Worm (Caenorhabditis elegans) whole organism, L4 larva: Measurements from ENCODE around the gene F13B6.3.
A peak's percentile ranks its signal among the peaks of the same experiment; 100 is the strongest.

Source experiments
- F10B5.3 ChIP-seq: sonication (generic microtip); optimal IDR thresholded peaks from 2 replicates; lab custom pipeline; 2016; ENCODE audit warnings: mild to moderate bottlenecking, missing genetic modification characterization, missing compliant biosample characterization
- F44E2.7 ChIP-seq: fragments of 200-800 bp; sonication (Bioruptor generic); IDR thresholded peaks from 2 replicates; pipeline ENCODE4 v2.1.2; 2022; ENCODE audit warnings: missing genetic modification characterization, missing compliant biosample characterization
- R02D3.7 ChIP-seq: fragments of 150-350 bp; sonication (generic microtip); optimal IDR thresholded peaks from 3 replicates; lab custom pipeline; 2014; ENCODE audit warnings: missing biosample characterization, missing genetic modification characterization
- T20F7.1 ChIP-seq: fragments of 200-800 bp; sonication (Bioruptor generic); optimal IDR thresholded peaks from 2 replicates; lab custom pipeline; 2018; ENCODE audit warnings: mild to moderate bottlenecking, missing genetic modification characterization, missing compliant biosample characterization
- Y48G9A.11 ChIP-seq: fragments of 200-800 bp; sonication (Bioruptor generic); IDR thresholded peaks from 2 replicates; pipeline ENCODE4 v1.3.6; 2022; ENCODE audit warnings: missing genetic modification reagents, missing genetic modification characterization, missing compliant biosample characterization
- Y5F2A.4 ChIP-seq: fragments of 200-800 bp; sonication (Bioruptor generic); optimal IDR thresholded peaks from 2 replicates; lab custom pipeline; 2018; ENCODE audit warnings: mild to moderate bottlenecking, missing genetic modification characterization, missing compliant biosample characterization
- aha-1 ChIP-seq: fragments of 150-350 bp; peaks from one replicate; lab custom pipeline; 2014; ENCODE audit warnings: missing biosample characterization, missing genetic modification characterization
- ama-1 ChIP-seq: fragments of 150-350 bp; optimal IDR thresholded peaks from 2 replicates; lab custom pipeline; 2014; ENCODE audit warnings: inconsistent platforms, mixed read lengths
- ceh-20 ChIP-seq: fragments of 200-800 bp; sonication (Bioruptor generic); IDR thresholded peaks from 2 replicates; pipeline ENCODE4 v1.3.6; 2022; ENCODE audit warnings: missing genetic modification reagents, missing genetic modification characterization, missing compliant biosample characterization
- ceh-32 ChIP-seq: sonication (generic microtip); optimal IDR thresholded peaks from 2 replicates; lab custom pipeline; 2016; ENCODE audit warnings: mild to moderate bottlenecking, missing genetic modification characterization, missing compliant biosample characterization; ENCODE audit not compliant: poor library complexity
- ceh-82 ChIP-seq: sonication (generic microtip); optimal IDR thresholded peaks from 2 replicates; lab custom pipeline; 2017; ENCODE audit warnings: missing biosample characterization, missing genetic modification characterization
- cey-2 ChIP-seq: sonication (generic microtip); optimal IDR thresholded peaks from 3 replicates; lab custom pipeline; 2017; ENCODE audit warnings: missing genetic modification characterization, mild to moderate bottlenecking, missing compliant biosample characterization, antibody characterized with exemption, borderline replicate concordance; ENCODE audit not compliant: insufficient read depth
- daf-16 ChIP-seq, 3 experiments: sonication (generic microtip); optimal IDR thresholded peaks; 2 replicates each; lab custom pipeline; 2016 to 2017; ENCODE audit warnings: missing genetic modification characterization in 3 of 3, missing genetic modification reagents in 3 of 3, mild to moderate bottlenecking in 2 of 3, missing compliant biosample characterization in 2 of 3, missing biosample characterization in 1 of 3, moderate library complexity in 1 of 3
- daf-8 ChIP-seq: fragments of 200-800 bp; sonication (Bioruptor generic); IDR thresholded peaks from 2 replicates; pipeline ENCODE4 v1.3.6; 2022; ENCODE audit warnings: missing genetic modification characterization, missing compliant biosample characterization
- dmd-9 ChIP-seq: fragments of 200-800 bp; sonication (Bioruptor generic); IDR thresholded peaks from 2 replicates; pipeline ENCODE4 v1.3.6; 2022; ENCODE audit warnings: missing genetic modification reagents, missing genetic modification characterization, missing compliant biosample characterization
- dpl-1 ChIP-seq: fragments of 150-350 bp; optimal IDR thresholded peaks from 2 replicates; lab custom pipeline; 2014; ENCODE audit warnings: missing biosample characterization, missing genetic modification reagents, missing genetic modification characterization
- duxl-1 ChIP-seq: sonication (generic microtip); optimal IDR thresholded peaks from 2 replicates; lab custom pipeline; 2016; ENCODE audit warnings: mild to moderate bottlenecking, missing genetic modification characterization, moderate library complexity, missing compliant biosample characterization; ENCODE audit not compliant: poor library complexity
- fos-1 ChIP-seq: fragments of 150-350 bp; optimal IDR thresholded peaks from 2 replicates; lab custom pipeline; 2014; ENCODE audit warnings: missing biosample characterization, missing genetic modification characterization
- lim-7 ChIP-seq: fragments of 200-800 bp; sonication (Bioruptor generic); IDR thresholded peaks from 2 replicates; pipeline ENCODE4 v1.3.6; 2022; ENCODE audit warnings: missing genetic modification characterization, missing compliant biosample characterization
- lin-15B ChIP-seq: fragments of 150-350 bp; sonication (generic microtip); optimal IDR thresholded peaks from 3 replicates; lab custom pipeline; 2014; ENCODE audit warnings: missing biosample characterization, missing genetic modification characterization
- lin-29 ChIP-seq: fragments of 200-800 bp; sonication (Bioruptor generic); IDR thresholded peaks from 2 replicates; pipeline ENCODE4 v1.3.6; 2022; ENCODE audit warnings: missing genetic modification reagents, missing genetic modification characterization, missing compliant biosample characterization
- lir-3 ChIP-seq: sonication (generic microtip); optimal IDR thresholded peaks from 2 replicates; lab custom pipeline; 2016; ENCODE audit warnings: mild to moderate bottlenecking, missing genetic modification characterization, missing compliant biosample characterization
- mdt-29 ChIP-seq: fragments of 200-800 bp; sonication (Bioruptor generic); IDR thresholded peaks from 2 replicates; pipeline ENCODE4 v1.3.6; 2022; ENCODE audit warnings: missing genetic modification reagents, missing genetic modification characterization, missing compliant biosample characterization
- mep-1 ChIP-seq: fragments of 150-350 bp; sonication (generic microtip); optimal IDR thresholded peaks from 3 replicates; lab custom pipeline; 2014; ENCODE audit warnings: missing biosample characterization, missing genetic modification characterization
- mxl-2 ChIP-seq: fragments of 200-800 bp; sonication (Bioruptor generic); conservative IDR thresholded peaks from 2 replicates; pipeline ENCODE4 v1.3.6; 2022; ENCODE audit warnings: missing genetic modification reagents, missing genetic modification characterization, missing compliant biosample characterization
- mxl-3 ChIP-seq: fragments of 200-800 bp; sonication (Bioruptor generic); optimal IDR thresholded peaks from 2 replicates; lab custom pipeline; 2018; ENCODE audit warnings: mild to moderate bottlenecking, missing genetic modification characterization, missing compliant biosample characterization
- nhr-10 ChIP-seq: fragments of 150-350 bp; optimal IDR thresholded peaks from 2 replicates; lab custom pipeline; 2014; ENCODE audit warnings: missing biosample characterization, missing genetic modification characterization
- nhr-11 ChIP-seq: fragments of 150-350 bp; optimal IDR thresholded peaks from 2 replicates; lab custom pipeline; 2014; ENCODE audit warnings: missing biosample characterization, missing genetic modification characterization
- nhr-111 ChIP-seq: fragments of 200-800 bp; sonication (Bioruptor generic); optimal IDR thresholded peaks from 2 replicates; lab custom pipeline; 2018; ENCODE audit warnings: mild to moderate bottlenecking, missing genetic modification characterization, missing compliant biosample characterization
- nhr-25 ChIP-seq: sonication (generic microtip); optimal IDR thresholded peaks from 2 replicates; lab custom pipeline; 2017; ENCODE audit warnings: missing genetic modification characterization, mild to moderate bottlenecking, missing compliant biosample characterization, antibody characterized with exemption, moderate library complexity, borderline replicate concordance; ENCODE audit not compliant: insufficient read depth
- nhr-28 ChIP-seq: fragments of 150-350 bp; optimal IDR thresholded peaks from 2 replicates; lab custom pipeline; 2014; ENCODE audit warnings: missing biosample characterization, missing genetic modification characterization
- nhr-48 ChIP-seq: sonication (generic microtip); optimal IDR thresholded peaks from 2 replicates; lab custom pipeline; 2016; ENCODE audit warnings: mild to moderate bottlenecking, missing genetic modification characterization, missing compliant biosample characterization
- nhr-6 ChIP-seq: fragments of 150-350 bp; optimal IDR thresholded peaks from 2 replicates; lab custom pipeline; 2014; ENCODE audit warnings: missing biosample characterization, missing genetic modification characterization
- nhr-76 ChIP-seq: fragments of 150-350 bp; optimal IDR thresholded peaks from 2 replicates; lab custom pipeline; 2014; ENCODE audit warnings: missing biosample characterization, missing genetic modification characterization
- php-3 ChIP-seq: fragments of 200-800 bp; sonication (Bioruptor generic); IDR thresholded peaks from 2 replicates; pipeline ENCODE4 v1.3.6; 2022; ENCODE audit warnings: missing genetic modification reagents, missing genetic modification characterization, missing compliant biosample characterization
- rbr-2 ChIP-seq: sonication (generic microtip); optimal IDR thresholded peaks from 2 replicates; lab custom pipeline; 2016; ENCODE audit warnings: missing genotype, missing genetic modification characterization, missing compliant biosample characterization
- saeg-2 ChIP-seq: fragments of 200-800 bp; sonication (Bioruptor generic); IDR thresholded peaks from 2 replicates; pipeline ENCODE4 v1.3.6; 2022; ENCODE audit warnings: missing genetic modification reagents, missing genetic modification characterization, missing compliant biosample characterization
- sdz-12 ChIP-seq: fragments of 200-800 bp; sonication (Bioruptor generic); optimal IDR thresholded peaks from 2 replicates; lab custom pipeline; 2018; ENCODE audit warnings: mild to moderate bottlenecking, missing genetic modification characterization, missing compliant biosample characterization
- snpc-4 ChIP-seq: fragments of 150-350 bp; optimal IDR thresholded peaks from 2 replicates; lab custom pipeline; 2014; ENCODE audit warnings: missing biosample characterization, missing genetic modification characterization
- tag-97 ChIP-seq: fragments of 200-800 bp; sonication (Bioruptor generic); IDR thresholded peaks from 2 replicates; pipeline ENCODE4 v1.3.6; 2022; ENCODE audit warnings: missing genetic modification characterization, missing compliant biosample characterization
- unc-39 ChIP-seq: sonication (generic microtip); optimal IDR thresholded peaks from 2 replicates; lab custom pipeline; 2017; ENCODE audit warnings: missing biosample characterization, missing genetic modification characterization
- unc-62 ChIP-seq, 3 experiments: fragments of 150-350 bp in 1 of 3; sonication (generic microtip); optimal IDR thresholded peaks in 2 of 3; peaks in 1 of 3; 1 replicate in 1 of 3; 2 replicates in 2 of 3; lab custom pipeline; 2014 to 2017; ENCODE audit warnings: missing biosample characterization in 3 of 3, missing genetic modification characterization in 3 of 3, missing genetic modification reagents in 3 of 3, missing genotype in 1 of 3
- ztf-11 ChIP-seq: fragments of 150-350 bp; optimal IDR thresholded peaks from 2 replicates; lab custom pipeline; 2014; ENCODE audit warnings: missing biosample characterization, missing genetic modification characterization
- ztf-7 ChIP-seq: fragments of 150-350 bp; optimal IDR thresholded peaks from 2 replicates; lab custom pipeline; 2014; ENCODE audit warnings: missing biosample characterization, missing genetic modification characterization

F13B6.3 gene

ce11 chrIV:7428347-7428746 is 37.4 kb downstream of the F13B6.3 start:
- TF ChIP-seq Y48G9A.11 (GFP tag; lab: Robert Waterston, UW): no peak
- TF ChIP-seq ceh-32 (tag; lab: Kevin White, UChicago): no peak
- TF ChIP-seq ceh-20 (GFP tag; lab: Robert Waterston, UW): no peak
- TF ChIP-seq saeg-2 (GFP tag; lab: Robert Waterston, UW): no peak
- TF ChIP-seq lin-15B: no peak
- no peak for TF ChIP-seq nhr-76 (tag; lab: Kevin White, UChicago)
- no peak for TF ChIP-seq mxl-3 (GFP tag; lab: Kevin White, UChicago)
- TF ChIP-seq lin-29 (GFP tag; lab: Robert Waterston, UW): no peak
- TF ChIP-seq tag-97: no peak
- TF ChIP-seq ceh-82 (tag; lab: Kevin White, UChicago): no peak
- TF ChIP-seq dpl-1: no peak
- TF ChIP-seq ztf-7 (tag; lab: Kevin White, UChicago): no peak
- no peak for TF ChIP-seq duxl-1 (tag; lab: Kevin White, UChicago)
- no peak for TF ChIP-seq mdt-29
- no peak for TF ChIP-seq nhr-11 (tag; lab: Kevin White, UChicago)
- TF ChIP-seq R02D3.7 (tag; lab: Kevin White, UChicago): no peak
- TF ChIP-seq unc-62 (GFP tag; optimal IDR thresholded peaks at IDR 0.05 in 1 of 2; lab: Kevin White, UChicago): no peak
- TF ChIP-seq unc-62 (tag; optimal IDR thresholded peaks at IDR 0.05; lab: Kevin White, UChicago): no peak
- no peak for TF ChIP-seq lir-3 (tag; lab: Kevin White, UChicago)
- TF ChIP-seq mep-1: no peak
- TF ChIP-seq fos-1 (tag; lab: Kevin White, UChicago): no peak

- TF ChIP-seq nhr-11 (tag; lab: Kevin White, UChicago) (peak; percentile 63), daf-16 (GFP tag; optimal IDR thresholded peaks at IDR 0.05; lab: Kevin White, UChicago) (peak in 1 of 2 experiments; percentile 18), daf-16 (tag; optimal IDR thresholded peaks at IDR 0.05; lab: Kevin White, UChicago) (no peak), aha-1 (tag; lab: Kevin White, UChicago) (peak; percentile 40), nhr-25 (no peak)
- TF ChIP-seq, all 104 proteins: peak for 3
Observed at ce11 chrIV:7426055-7426454, 39.7 kb downstream of the F13B6.3 start.

DNA sequence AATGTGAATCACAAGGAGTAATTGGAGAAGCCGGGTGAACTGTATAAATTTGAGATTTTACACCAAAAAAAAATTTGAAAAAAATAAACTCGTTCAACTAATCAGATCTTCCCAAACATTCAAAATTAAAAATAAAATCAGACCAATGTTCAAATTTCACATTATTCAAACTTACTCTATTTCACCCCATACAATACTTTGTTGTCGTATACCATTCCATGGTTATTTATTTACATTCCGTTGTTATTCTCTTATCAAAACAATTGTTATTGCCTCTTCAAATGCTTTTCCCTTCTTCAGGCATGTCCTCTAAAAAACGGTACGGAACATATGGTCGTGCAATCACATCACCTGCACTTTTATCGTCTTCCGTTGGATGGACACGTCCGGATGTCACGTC is 41.6 kb downstream of the F13B6.3 start, which contains the start of gene unc-82:
TSS of gene unc-82 (plus strand) at position 301 of the 400 bp plus-strand sequence.
- TF ChIP-seq mxl-2 (GFP tag; lab: Robert Waterston, UW) (no peak), aha-1 (tag; lab: Kevin White, UChicago) (peak; percentile 74)

DNA sequence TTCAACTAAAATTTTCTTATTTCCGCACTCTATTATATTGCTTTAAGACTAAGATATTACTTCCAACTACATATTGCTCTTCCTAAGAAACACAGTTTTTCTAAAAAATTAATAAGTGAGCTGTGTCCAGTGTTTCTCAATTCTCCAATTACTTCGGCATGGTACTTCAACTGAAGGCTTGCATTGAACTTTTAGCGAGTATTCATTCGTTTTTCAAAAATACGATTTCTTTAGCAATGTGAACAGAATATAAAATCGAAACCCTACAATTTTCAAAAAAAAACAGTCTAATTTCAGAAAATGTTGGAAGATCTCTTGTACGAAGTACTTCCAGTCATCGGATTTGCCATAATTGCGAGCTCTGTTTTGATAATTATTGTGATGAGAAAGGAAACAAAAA is 44.8 kb downstream of the F13B6.3 start, which contains the start of gene srtx-1:
TSS of gene srtx-1 (plus strand) at position 301 of the 400 bp plus-strand sequence.
- no peak for TF ChIP-seq lim-7
- TF ChIP-seq unc-39: no peak
- no peak for TF ChIP-seq snpc-4
- TF ChIP-seq nhr-10 (tag; lab: Kevin White, UChicago): no peak
- TF ChIP-seq ceh-32 (tag; lab: Kevin White, UChicago): no peak
- TF ChIP-seq unc-62 (GFP tag; optimal IDR thresholded peaks at IDR 0.05 in 1 of 2; lab: Kevin White, UChicago): peak in 1 of 2 experiments; percentile 70
- TF ChIP-seq unc-62 (tag; optimal IDR thresholded peaks at IDR 0.05; lab: Kevin White, UChicago): no peak
- no peak for TF ChIP-seq nhr-6

DNA sequence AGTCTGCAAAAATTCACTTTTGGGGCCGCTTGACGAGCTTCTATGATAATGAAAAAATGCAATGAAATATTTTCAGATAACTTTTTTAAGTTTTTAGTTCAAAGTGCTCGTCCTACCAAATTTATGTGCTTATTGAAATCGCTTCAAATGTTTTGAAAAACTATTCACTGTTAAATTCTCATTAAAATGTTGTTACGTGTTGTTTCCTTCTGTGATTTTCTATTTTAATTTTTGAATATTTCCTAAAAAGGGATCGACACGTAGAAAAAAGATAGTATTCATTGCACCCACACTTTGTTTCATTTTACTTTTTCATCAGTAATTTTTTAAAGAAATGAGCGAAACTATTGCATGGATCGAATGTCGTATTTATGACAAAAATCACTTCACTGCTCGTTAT is 46.9 kb downstream of the F13B6.3 start, which contains the start of gene B0496.6:
TSS of gene B0496.6 (plus strand) at position 301 of the 400 bp plus-strand sequence.
- TF ChIP-seq aha-1 (tag; lab: Kevin White, UChicago) (no peak), sdz-12 (GFP tag; lab: Kevin White, UChicago) (no peak), ama-1 (lab: Kevin White, UChicago) (no peak), T20F7.1 (GFP tag; lab: Kevin White, UChicago) (no peak), nhr-25 (no peak), F10B5.3 (no peak), nhr-111 (no peak), F44E2.7 (GFP tag; lab: Robert Waterston, UW) (no peak), ceh-82 (tag; lab: Kevin White, UChicago) (no peak), dmd-9 (GFP tag; lab: Robert Waterston, UW) (no peak), Y48G9A.11 (GFP tag; lab: Robert Waterston, UW) (no peak), nhr-48 (tag; lab: Kevin White, UChicago) (no peak), daf-8 (GFP tag; lab: Robert Waterston, UW) (no peak), php-3 (no peak), cey-2 (tag; lab: Kevin White, UChicago) (no peak), ztf-11 (no peak), Y5F2A.4 (no peak), nhr-28 (tag; lab: Kevin White, UChicago) (no peak), rbr-2 (tag; lab: Kevin White, UChicago) (no peak)
